Worm (Caenorhabditis elegans) whole organism, early embryonic: ENCODE results near the gene F56A8.9.
"Not testable (repeated sequence)": the region's sequence is repeated elsewhere in the genome, so short reads cannot be mapped to it uniquely, and the experiment has no call there.

Experiments used
- B0310.2 ChIP-seq: sonication (generic microtip); optimal IDR thresholded peaks from 2 replicates; lab custom pipeline; 2016; ENCODE audit warnings: mild to moderate bottlenecking, missing genetic modification characterization, missing compliant biosample characterization
- F13C5.2 ChIP-seq: sonication (generic microtip); optimal IDR thresholded peaks from 2 replicates; lab custom pipeline; 2017; ENCODE audit warnings: mild to moderate bottlenecking, missing genetic modification characterization, inconsistent platforms, missing compliant biosample characterization
- aly-1 ChIP-seq: sonication (generic microtip); optimal IDR thresholded peaks from 2 replicates; lab custom pipeline; 2016; ENCODE audit warnings: missing genetic modification characterization, missing compliant biosample characterization
- ama-1 ChIP-seq: fragments of 150-350 bp; optimal IDR thresholded peaks from 2 replicates; lab custom pipeline; 2014
- ceh-13 ChIP-seq: fragments of 200-800 bp; sonication (Bioruptor generic); optimal IDR thresholded peaks from 2 replicates; lab custom pipeline; 2018; ENCODE audit warnings: mild to moderate bottlenecking, missing genetic modification characterization, missing compliant biosample characterization
- ceh-36 ChIP-seq: sonication (generic microtip); optimal IDR thresholded peaks from 2 replicates; lab custom pipeline; 2016; ENCODE audit warnings: missing genetic modification characterization, inconsistent platforms, missing compliant biosample characterization
- ets-7 ChIP-seq: sonication (generic microtip); optimal IDR thresholded peaks from 2 replicates; lab custom pipeline; 2016; ENCODE audit warnings: missing genotype, missing genetic modification characterization, missing compliant biosample characterization
- flt-1 ChIP-seq: fragments of 200-800 bp; sonication (Bioruptor generic); IDR thresholded peaks from 2 replicates; pipeline ENCODE4 v1.3.6; 2022; ENCODE audit warnings: missing genetic modification characterization, missing compliant biosample characterization
- hmbx-1 ChIP-seq: sonication (generic microtip); optimal IDR thresholded peaks from 2 replicates; lab custom pipeline; 2016; ENCODE audit warnings: mild to moderate bottlenecking, missing genetic modification characterization, missing compliant biosample characterization
- hmg-4 ChIP-seq: fragments of 200-800 bp; sonication (Bioruptor generic); optimal IDR thresholded peaks from 2 replicates; lab custom pipeline; 2018; ENCODE audit warnings: mild to moderate bottlenecking, missing genetic modification characterization, missing compliant biosample characterization
- hnd-1 ChIP-seq: sonication (generic microtip); optimal IDR thresholded peaks from 2 replicates; lab custom pipeline; 2016; ENCODE audit warnings: missing genetic modification characterization, missing compliant biosample characterization
- pes-1 ChIP-seq: fragments of 200-800 bp; sonication (Bioruptor generic); IDR thresholded peaks from 2 replicates; pipeline ENCODE4 v1.3.6; 2022; ENCODE audit warnings: missing genetic modification reagents, missing genetic modification characterization, missing compliant biosample characterization
- scrt-1 ChIP-seq: fragments of 200-800 bp; sonication (Bioruptor generic); IDR thresholded peaks from 2 replicates; pipeline ENCODE4 v1.3.6; 2022; ENCODE audit warnings: missing genetic modification characterization, missing compliant biosample characterization
- sea-1 ChIP-seq: fragments of 200-800 bp; sonication (Bioruptor generic); conservative IDR thresholded peaks from 2 replicates; pipeline ENCODE4 v1.3.6; 2022; ENCODE audit warnings: missing genetic modification characterization, missing compliant biosample characterization
- tbx-11 ChIP-seq: fragments of 200-800 bp; sonication (Bioruptor generic); IDR thresholded peaks from 2 replicates; pipeline ENCODE4 v1.3.6; 2022; ENCODE audit warnings: missing genetic modification characterization, missing compliant biosample characterization
- tbx-37 ChIP-seq: fragments of 200-800 bp; sonication (Bioruptor generic); conservative IDR thresholded peaks from 2 replicates; pipeline ENCODE4 v1.3.6; 2022; ENCODE audit warnings: missing genetic modification reagents, missing genetic modification characterization, missing compliant biosample characterization
- tra-4 ChIP-seq: sonication (generic microtip); optimal IDR thresholded peaks from 2 replicates; lab custom pipeline; 2017; ENCODE audit warnings: missing genetic modification characterization, missing compliant biosample characterization

Gene F56A8.9

ce11 chrIII:13222772-13223171 is 31.7 kb upstream of the F56A8.9 start, which contains the start of gene Y43F4A.1:
Y43F4A.1 (plus strand) TSS chrIII:13223072.
- TF ChIP-seq ets-7 (tag; lab: Kevin White, UChicago) (no peak), sea-1 (GFP tag; lab: Robert Waterston, UW) (no peak), tra-4 (tag; lab: Kevin White, UChicago) (no peak)

ce11 chrIII:13224395-13224794 is 30.1 kb upstream of the F56A8.9 start:
- peak; percentile 71 for TF ChIP-seq pes-1 (GFP tag; lab: Robert Waterston, UW)
- TF ChIP-seq scrt-1 (GFP tag; lab: Robert Waterston, UW): peak; percentile 49; the same call in 1 of the 2 replicates
- no peak for TF ChIP-seq ama-1 (lab: Kevin White, UChicago)
- 0 out of 2 replicates have a peak, but pooled peaks have one; percentile 64 for TF ChIP-seq sea-1 (GFP tag; lab: Robert Waterston, UW)
- TF ChIP-seq flt-1 (GFP tag; lab: Robert Waterston, UW): 0 out of 2 replicates have a peak, but pooled peaks have one; percentile 55
- peak; percentile 29; the same call in 1 of the 2 replicates for TF ChIP-seq tbx-11 (GFP tag; lab: Robert Waterston, UW)
- no peak for TF ChIP-seq hnd-1

DNA sequence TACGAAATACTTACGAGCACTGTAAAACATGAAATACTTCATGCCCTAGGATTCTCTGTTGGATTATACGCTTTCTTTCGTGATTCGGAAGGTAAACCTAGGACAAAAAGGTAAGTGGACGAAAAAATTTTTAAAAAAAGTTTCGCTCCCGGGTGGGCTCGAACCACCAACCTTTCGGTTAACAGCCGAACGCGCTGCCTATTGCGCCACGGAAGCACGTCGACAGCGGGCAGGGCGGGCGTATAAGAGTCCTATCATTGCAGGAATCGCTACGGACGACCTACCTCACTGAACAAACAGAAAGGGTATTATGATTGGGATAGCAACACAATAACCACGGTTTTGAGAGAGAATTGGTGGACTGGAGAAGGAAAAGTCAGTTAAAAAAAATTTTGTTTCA is 29.5 kb upstream of the F56A8.9 start:
- no peak for TF ChIP-seq aly-1 (tag; lab: Kevin White, UChicago)
- no peak for TF ChIP-seq ama-1 (lab: Kevin White, UChicago)
- TF ChIP-seq scrt-1 (GFP tag; lab: Robert Waterston, UW): peak; percentile 85
- TF ChIP-seq sea-1 (GFP tag; lab: Robert Waterston, UW): peak; percentile 58; the same call in 1 of the 2 replicates
- TF ChIP-seq B0310.2 (tag; lab: Kevin White, UChicago): peak; percentile 5
- TF ChIP-seq tra-4 (tag; lab: Kevin White, UChicago): no peak
- TF ChIP-seq ets-7 (tag; lab: Kevin White, UChicago): no peak
- TF ChIP-seq hmg-4: peak; percentile 65
- TF ChIP-seq flt-1 (GFP tag; lab: Robert Waterston, UW): peak; percentile 80
- TF ChIP-seq ceh-13: peak; percentile 31
- peak; percentile 85 for TF ChIP-seq pes-1 (GFP tag; lab: Robert Waterston, UW)
- no peak for TF ChIP-seq hmbx-1
- peak; percentile 74 for TF ChIP-seq F13C5.2 (tag; lab: Kevin White, UChicago)
- TF ChIP-seq ceh-36 (tag; lab: Kevin White, UChicago): peak; percentile 44
- TF ChIP-seq tbx-37 (GFP tag; lab: Robert Waterston, UW): peak; percentile 62
- peak; percentile 52; the same call in 1 of the 2 replicates for TF ChIP-seq tbx-11 (GFP tag; lab: Robert Waterston, UW)
- peak; percentile 16 for TF ChIP-seq hnd-1

DNA sequence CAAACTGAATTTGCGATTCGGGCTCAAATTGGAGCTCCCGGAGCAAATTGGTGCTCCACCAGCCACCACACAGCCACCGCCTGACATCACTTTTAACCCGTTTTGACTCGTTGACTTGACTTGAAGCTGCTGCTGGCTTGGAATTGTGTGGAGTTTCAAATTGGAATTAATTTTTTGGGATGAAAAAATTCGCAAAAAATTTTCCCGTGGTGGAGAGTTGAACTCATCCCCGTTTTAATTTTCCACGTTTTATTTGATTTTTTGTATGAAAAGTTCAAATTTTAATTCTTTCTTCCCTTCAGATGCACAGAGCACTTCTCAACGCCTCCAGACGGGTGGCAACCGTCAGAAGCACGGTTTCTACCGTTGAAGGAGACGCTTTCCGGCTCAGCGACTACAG is 9.2 kb upstream of the F56A8.9 start, which contains the start of gene Y43F4A.4:
Y43F4A.4 (plus strand) TSS at position 301 of the 400 bp plus-strand sequence.
- not testable (repeated sequence) for TF ChIP-seq tra-4, B0310.2, ceh-36 (tag; lab: Kevin White, UChicago)

DNA sequence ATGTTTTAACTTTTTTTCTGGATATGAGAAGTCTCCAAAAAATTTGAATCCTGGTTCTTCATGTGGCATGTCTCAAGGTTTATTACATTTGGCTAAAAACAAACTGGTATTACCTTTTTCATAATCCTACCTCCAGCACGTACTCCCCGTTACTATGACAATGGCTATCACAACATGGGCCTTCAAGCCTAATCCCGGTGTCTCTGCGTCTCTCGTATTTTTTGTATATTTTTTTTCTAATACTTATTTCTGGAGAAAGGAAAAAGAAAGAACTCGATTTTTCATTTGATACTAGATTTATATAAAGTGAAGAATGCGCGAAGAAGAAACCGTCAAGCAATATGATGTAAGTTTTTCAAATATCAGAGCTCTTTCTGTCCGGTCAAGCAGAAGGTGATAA is 8.2 kb upstream of the F56A8.9 start, which contains the start of gene anoh-1:
anoh-1 (plus strand) TSS at position 301 of the 400 bp plus-strand sequence.
- TF ChIP-seq hmbx-1: no peak
- TF ChIP-seq flt-1 (GFP tag; lab: Robert Waterston, UW): no peak
- TF ChIP-seq hnd-1: no peak
- no peak for TF ChIP-seq tbx-11 (GFP tag; lab: Robert Waterston, UW)
- no peak for TF ChIP-seq ceh-36 (tag; lab: Kevin White, UChicago)
- TF ChIP-seq scrt-1 (GFP tag; lab: Robert Waterston, UW): no peak
- no peak for TF ChIP-seq aly-1 (tag; lab: Kevin White, UChicago)
- TF ChIP-seq F13C5.2 (tag; lab: Kevin White, UChicago): no peak
- TF ChIP-seq ceh-13: no peak
- TF ChIP-seq pes-1 (GFP tag; lab: Robert Waterston, UW): no peak
- no peak for TF ChIP-seq tra-4 (tag; lab: Kevin White, UChicago)
- no peak for TF ChIP-seq ets-7 (tag; lab: Kevin White, UChicago)
- no peak for TF ChIP-seq hmg-4
- TF ChIP-seq B0310.2 (tag; lab: Kevin White, UChicago): no peak
- TF ChIP-seq tbx-37 (GFP tag; lab: Robert Waterston, UW): no peak
- no peak for TF ChIP-seq ama-1 (lab: Kevin White, UChicago)
- TF ChIP-seq sea-1 (GFP tag; lab: Robert Waterston, UW): no peak

DNA sequence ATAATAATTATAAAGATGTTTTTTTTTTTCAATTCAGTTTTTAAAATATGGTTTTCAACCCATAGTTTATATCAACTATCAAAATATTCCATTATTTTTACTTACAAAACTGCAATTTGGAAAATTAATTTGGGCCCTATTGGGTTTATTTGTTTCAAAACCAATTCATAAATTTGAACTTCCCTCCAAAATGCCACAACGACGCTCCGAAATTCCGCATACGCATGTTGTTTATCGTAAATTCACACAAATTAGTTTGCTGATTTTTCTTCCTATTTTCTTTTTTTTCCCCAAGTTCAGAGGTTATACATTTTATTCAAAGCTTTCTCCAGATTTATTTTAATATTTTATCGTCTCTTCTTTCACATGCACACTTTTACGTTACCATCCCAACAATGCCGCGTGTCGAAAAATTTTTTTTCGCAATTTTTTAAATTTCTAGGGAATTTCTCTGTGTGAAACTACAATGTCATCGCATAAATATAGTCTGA is 2.0 kb downstream of the F56A8.9 start, which contains the start of gene F56A8.3:
F56A8.3 (plus strand) TSS at position 441 of the 491 bp plus-strand sequence.
- TF ChIP-seq flt-1 (GFP tag; lab: Robert Waterston, UW) (no peak), pes-1 (GFP tag; lab: Robert Waterston, UW) (no peak), F13C5.2 (tag; lab: Kevin White, UChicago) (peak; percentile 39), ama-1 (lab: Kevin White, UChicago) (no peak), aly-1 (tag; lab: Kevin White, UChicago) (no peak)

DNA sequence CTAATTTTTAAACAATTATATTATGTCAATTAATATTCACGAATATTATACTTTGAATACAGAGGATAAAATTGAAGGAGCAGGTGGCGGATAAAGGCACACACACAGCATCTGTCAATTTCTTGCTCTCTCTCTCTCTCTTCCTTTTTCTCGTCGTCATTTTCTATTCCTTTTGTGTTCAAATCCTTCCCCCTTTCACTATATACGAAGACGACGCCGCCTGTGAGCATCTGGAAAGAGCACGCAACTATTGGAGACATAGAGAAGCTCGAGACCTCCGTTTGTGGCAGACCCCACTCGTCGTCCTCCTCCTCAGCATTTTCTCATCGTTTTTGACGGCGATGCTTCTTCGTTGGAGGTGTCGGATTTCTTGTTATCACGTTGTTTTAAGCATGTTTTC is 3.7 kb downstream of the F56A8.9 start:
- TF ChIP-seq pes-1 (GFP tag; lab: Robert Waterston, UW) (no peak), tbx-37 (GFP tag; lab: Robert Waterston, UW) (no peak), hmg-4 (peak; percentile 30), tra-4 (tag; lab: Kevin White, UChicago) (no peak), F13C5.2 (tag; lab: Kevin White, UChicago) (no peak), hmbx-1 (no peak)

DNA sequence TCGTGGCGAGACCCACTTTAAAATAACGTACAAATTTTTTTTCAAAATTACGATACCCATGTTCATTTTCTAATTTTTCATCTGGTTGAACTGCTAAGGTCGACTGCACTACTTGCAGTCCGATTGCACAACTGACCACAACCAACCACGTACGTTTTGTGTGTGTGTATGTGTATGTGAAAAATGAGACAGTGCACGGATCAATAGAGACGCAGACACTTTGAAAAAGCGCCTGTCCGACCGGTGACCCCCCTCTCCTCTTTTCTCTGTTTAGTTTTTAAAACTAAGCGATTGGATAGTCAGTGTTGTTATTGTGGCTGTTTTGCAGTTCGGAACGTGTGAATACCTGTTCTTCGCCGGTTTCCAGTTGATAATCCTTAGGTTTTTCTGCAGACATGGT is 4.3 kb downstream of the F56A8.9 start:
- TF ChIP-seq tbx-37 (GFP tag; lab: Robert Waterston, UW): no peak
- 0 out of 2 replicates have a peak, but pooled peaks have one; percentile 25 for TF ChIP-seq pes-1 (GFP tag; lab: Robert Waterston, UW)
